Fruit fly (Drosophila melanogaster) S2 (cell line): ENCODE results near the gene Wdr81.

Experiments
- CG8478 ChIP-seq: fragments of >200 bp; optimal IDR thresholded peaks from 2 replicates; lab custom pipeline; 2018
- CTCF ChIP-seq, 2 experiments: fragments of >200 bp; optimal IDR thresholded peaks; 2 replicates each; lab custom pipeline; 2018

The Wdr81 gene

dm6 chr2L:12020735-12021134 lies at the start of gene Wdr81:
TSS of gene Wdr81 (minus strand) at chr2L:12020960.
- TF ChIP-seq CG8478 (lab: Kevin White, UChicago) (no peak), CTCF (optimal IDR thresholded peaks at IDR 0.05; lab: Kevin White, UChicago) (no peak)

- TF ChIP-seq CTCF (optimal IDR thresholded peaks at IDR 0.05; lab: Kevin White, UChicago) (no peak), CG8478 (lab: Kevin White, UChicago) (no peak)
Measured at dm6 chr2L:12066617-12067251, 46.0 kb upstream of the Wdr81 start, which contains the start of gene firl. TSS of gene firl (minus strand) at chr2L:12066775.

dm6 chr2L:12065683-12066386 lies 45.1 kb upstream of the Wdr81 start:
- TF ChIP-seq CG8478 (lab: Kevin White, UChicago) (no peak), CTCF (optimal IDR thresholded peaks at IDR 0.05; lab: Kevin White, UChicago) (no peak)

dm6 chr2L:12063035-12063434 lies 42.3 kb upstream of the Wdr81 start, which contains the start of gene Rab3-GAP:
TSS of gene Rab3-GAP (minus strand) at chr2L:12063184.
- TF ChIP-seq CG8478 (lab: Kevin White, UChicago): no peak
- no peak for TF ChIP-seq CTCF (optimal IDR thresholded peaks at IDR 0.05; lab: Kevin White, UChicago)

- TF ChIP-seq CTCF (optimal IDR thresholded peaks at IDR 0.05; lab: Kevin White, UChicago) (no peak), CG8478 (lab: Kevin White, UChicago) (no peak)
Measured at dm6 chr2L:12055837-12056388, 35.2 kb upstream of the Wdr81 start, which contains the start of the genes JhI-21, RpL7-like and CG34164. TSS of gene JhI-21 (minus strand) at chr2L:12056042. TSS of gene RpL7-like (plus strand) at chr2L:12056326. TSS of gene CG34164 (plus strand) at chr2L:12056348.

dm6 chr2L:12053365-12053764 lies 32.6 kb upstream of the Wdr81 start:
- TF ChIP-seq CG8478 (lab: Kevin White, UChicago) (no peak), CTCF (optimal IDR thresholded peaks at IDR 0.05; lab: Kevin White, UChicago) (no peak)

dm6 chr2L:12049133-12049532 lies 28.4 kb upstream of the Wdr81 start, which contains the start of gene PLCXD:
TSS of gene PLCXD (plus strand) at chr2L:12049418.
- TF ChIP-seq CG8478 (lab: Kevin White, UChicago) (no peak), CTCF (optimal IDR thresholded peaks at IDR 0.05; lab: Kevin White, UChicago) (no peak)

- TF ChIP-seq CG8478 (lab: Kevin White, UChicago) (no peak), CTCF (optimal IDR thresholded peaks at IDR 0.05; lab: Kevin White, UChicago) (no peak)
Measured at dm6 chr2L:12048723-12049122, 28.0 kb upstream of the Wdr81 start, which contains the start of gene Plzf. TSS of gene Plzf (minus strand) at chr2L:12048918.

dm6 chr2L:12046856-12047230 lies 26.1 kb upstream of the Wdr81 start:
- no peak for TF ChIP-seq CG8478 (lab: Kevin White, UChicago)
- no peak for TF ChIP-seq CTCF (optimal IDR thresholded peaks at IDR 0.05; lab: Kevin White, UChicago)

dm6 chr2L:12045941-12046855 lies 25.4 kb upstream of the Wdr81 start, which contains the start of gene CG6770:
TSS of gene CG6770 (minus strand) at chr2L:12046118.
- TF ChIP-seq CTCF (optimal IDR thresholded peaks at IDR 0.05; lab: Kevin White, UChicago) (no peak), CG8478 (lab: Kevin White, UChicago) (no peak)

- no peak for TF ChIP-seq CTCF (optimal IDR thresholded peaks at IDR 0.05; lab: Kevin White, UChicago)
- TF ChIP-seq CG8478 (lab: Kevin White, UChicago): no peak
Measured at dm6 chr2L:12045578-12045940, 24.8 kb upstream of the Wdr81 start.

dm6 chr2L:12044613-12045350 lies 24.0 kb upstream of the Wdr81 start, which contains the start of gene CG6785:
TSS of gene CG6785 (minus strand) at chr2L:12045200.
- TF ChIP-seq CG8478 (lab: Kevin White, UChicago) (no peak), CTCF (optimal IDR thresholded peaks at IDR 0.05; lab: Kevin White, UChicago) (no peak)

dm6 chr2L:12040510-12040909 lies 19.8 kb upstream of the Wdr81 start, which contains the start of gene CG6766:
TSS of gene CG6766 (minus strand) at chr2L:12040689.
- no peak for TF ChIP-seq CTCF (optimal IDR thresholded peaks at IDR 0.05; lab: Kevin White, UChicago)
- no peak for TF ChIP-seq CG8478 (lab: Kevin White, UChicago)
